Worm (Caenorhabditis elegans) whole organism, late embryonic: ENCODE data around the gene gst-1.

ENCODE experiments used
- C08G9.2 ChIP-seq: sonication (generic microtip); optimal IDR thresholded peaks from 2 replicates; lab custom pipeline; 2016; ENCODE audit warnings: mild to moderate bottlenecking, missing genetic modification characterization, moderate library complexity, missing compliant biosample characterization
- elt-4 ChIP-seq: sonication (generic microtip); optimal IDR thresholded peaks from 2 replicates; lab custom pipeline; 2016; ENCODE audit warnings: missing genetic modification characterization, missing compliant biosample characterization
- hlh-15 ChIP-seq: sonication (generic microtip); optimal IDR thresholded peaks from 2 replicates; lab custom pipeline; 2016; ENCODE audit warnings: missing genetic modification characterization, missing compliant biosample characterization
- nhr-11 ChIP-seq: fragments of 150-350 bp; optimal IDR thresholded peaks from 2 replicates; lab custom pipeline; 2014; ENCODE audit warnings: missing biosample characterization, missing genetic modification characterization
- pha-2 ChIP-seq: sonication (generic microtip); optimal IDR thresholded peaks from 2 replicates; lab custom pipeline; 2017; ENCODE audit warnings: mild to moderate bottlenecking, missing genetic modification characterization, missing compliant biosample characterization
- pha-4 ChIP-seq: fragments of 150-350 bp; optimal IDR thresholded peaks from 2 replicates; lab custom pipeline; 2018; ENCODE audit warnings: missing biosample characterization, missing genetic modification reagents, missing genetic modification characterization
- unc-55 ChIP-seq: sonication (generic microtip); optimal IDR thresholded peaks from 2 replicates; lab custom pipeline; 2017; ENCODE audit warnings: missing biosample characterization, missing genetic modification reagents, missing genetic modification characterization
- unc-86 ChIP-seq: sonication (generic microtip); optimal IDR thresholded peaks from 2 replicates; lab custom pipeline; 2016; ENCODE audit warnings: missing genetic modification characterization, missing compliant biosample characterization
- ztf-16 ChIP-seq: sonication (generic microtip); optimal IDR thresholded peaks from 2 replicates; lab custom pipeline; 2017; ENCODE audit warnings: missing genetic modification characterization, missing compliant biosample characterization

DNA sequence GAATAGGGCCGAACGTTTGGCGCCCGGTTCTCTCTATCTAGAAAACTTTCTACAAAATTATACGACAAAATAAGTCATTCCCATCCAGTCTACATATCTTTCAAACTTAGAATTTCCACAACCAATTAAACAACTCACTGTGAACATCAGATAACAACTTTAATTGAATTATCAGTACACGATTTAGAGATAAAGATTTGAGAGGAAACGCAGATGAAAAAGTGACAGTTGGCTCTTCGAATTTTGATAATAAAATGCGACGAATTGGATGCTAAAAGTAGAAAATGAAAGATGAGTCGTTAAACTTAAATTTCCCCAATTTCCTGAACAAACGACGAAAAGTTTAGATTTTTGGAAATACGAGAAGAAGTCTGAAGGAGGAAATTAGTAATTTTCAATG lies 24.1 kb upstream of the gst-1 start:
- TF ChIP-seq nhr-11 (tag; lab: Kevin White, UChicago) (no peak), hlh-15 (no peak), elt-4 (tag; lab: Kevin White, UChicago) (no peak), unc-86 (no peak), C08G9.2 (tag; lab: Kevin White, UChicago) (no peak), pha-2 (tag; lab: Kevin White, UChicago) (no peak), pha-4 (tag; lab: Kevin White, UChicago) (no peak), unc-55 (GFP tag; lab: Kevin White, UChicago) (no peak), ztf-16 (tag; lab: Kevin White, UChicago) (no peak)
